Worm (Caenorhabditis elegans) whole organism, L1 larva: Measurements from ENCODE around the gene mrpl-44.

Source experiments
- C34B4.2 ChIP-seq: sonication (generic microtip); optimal IDR thresholded peaks from 2 replicates; lab custom pipeline; 2017; ENCODE audit warnings: mild to moderate bottlenecking, missing genetic modification characterization, missing compliant biosample characterization
- F16B12.6 ChIP-seq: fragments of 150-350 bp; optimal IDR thresholded peaks from 2 replicates; lab custom pipeline; 2014; ENCODE audit warnings: missing biosample characterization, missing genetic modification characterization
- Y116A8C.19 ChIP-seq: sonication (generic microtip); optimal IDR thresholded peaks from 2 replicates; lab custom pipeline; 2016; ENCODE audit warnings: missing compliant biosample characterization, missing genetic modification characterization, borderline replicate concordance
- aha-1 ChIP-seq: fragments of 150-350 bp; optimal IDR thresholded peaks from 2 replicates; lab custom pipeline; 2014; ENCODE audit warnings: missing biosample characterization, missing genetic modification characterization
- alr-1 ChIP-seq: fragments of 200-800 bp; sonication (Bioruptor generic); optimal IDR thresholded peaks from 2 replicates; lab custom pipeline; 2018; ENCODE audit warnings: borderline replicate concordance, mild to moderate bottlenecking, missing genetic modification characterization, missing compliant biosample characterization
- aly-2 ChIP-seq: fragments of 150-350 bp; optimal IDR thresholded peaks from 2 replicates; lab custom pipeline; 2014; ENCODE audit warnings: missing biosample characterization, missing genetic modification characterization
- ama-1 ChIP-seq: fragments of 150-350 bp; optimal IDR thresholded peaks from 2 replicates; lab custom pipeline; 2014
- blmp-1 ChIP-seq: fragments of 150-350 bp; optimal IDR thresholded peaks from 2 replicates; lab custom pipeline; 2014; ENCODE audit warnings: missing biosample characterization, missing genetic modification characterization
- ceh-63 ChIP-seq: fragments of 200-800 bp; sonication (Bioruptor generic); optimal IDR thresholded peaks from 2 replicates; lab custom pipeline; 2018; ENCODE audit warnings: mild to moderate bottlenecking, missing genetic modification characterization, missing compliant biosample characterization
- ceh-82 ChIP-seq, 3 experiments: fragments of 150-350 bp in 1 of 3; sonication (generic microtip) in 2 of 3; optimal IDR thresholded peaks; 2 replicates each; lab custom pipeline; 2014 to 2017; ENCODE audit warnings: missing biosample characterization in 3 of 3, missing genetic modification characterization in 3 of 3
- ceh-88 ChIP-seq: fragments of 200-800 bp; sonication (Bioruptor generic); IDR thresholded peaks from 2 replicates; pipeline ENCODE4 v1.3.6; 2022; ENCODE audit warnings: missing genetic modification characterization, missing compliant biosample characterization
- ces-1 ChIP-seq: fragments of 150-350 bp; optimal IDR thresholded peaks from 2 replicates; lab custom pipeline; 2014; ENCODE audit warnings: missing biosample characterization, missing genetic modification reagents, missing genetic modification characterization
- dpl-1 ChIP-seq, 3 experiments: fragments of 150-350 bp in 2 of 3; sonication (generic microtip) in 1 of 3; optimal IDR thresholded peaks; 2 replicates each; lab custom pipeline; 2014 to 2017; ENCODE audit warnings: missing biosample characterization in 3 of 3, missing genetic modification characterization in 3 of 3, missing genetic modification reagents in 3 of 3
- dsc-1 ChIP-seq: sonication (generic microtip); optimal IDR thresholded peaks from 2 replicates; lab custom pipeline; 2016; ENCODE audit warnings: mild to moderate bottlenecking, missing genetic modification characterization, missing compliant biosample characterization
- efl-1 ChIP-seq, 4 experiments: fragments of 150-350 bp; optimal IDR thresholded peaks in 3 of 4; peaks in 1 of 4; 1 replicate in 1 of 4; 2 replicates in 3 of 4; lab custom pipeline; 2014; ENCODE audit warnings: missing biosample characterization in 2 of 4, missing genetic modification characterization in 2 of 4, missing genetic modification reagents in 2 of 4
- efl-3 ChIP-seq: fragments of 200-800 bp; sonication (Bioruptor generic); optimal IDR thresholded peaks from 2 replicates; lab custom pipeline; 2018; ENCODE audit warnings: mild to moderate bottlenecking, missing genetic modification characterization, missing compliant biosample characterization
- egl-13 ChIP-seq: sonication (generic microtip); optimal IDR thresholded peaks from 2 replicates; lab custom pipeline; 2016; ENCODE audit warnings: missing genotype, missing genetic modification reagents, missing genetic modification characterization, missing compliant biosample characterization
- elt-2 ChIP-seq: sonication (generic microtip); optimal IDR thresholded peaks from 2 replicates; lab custom pipeline; 2016; ENCODE audit warnings: missing genetic modification characterization, mild to moderate bottlenecking, inconsistent platforms, missing compliant biosample characterization, missing genetic modification reagents
- fkh-8 ChIP-seq: sonication (generic microtip); optimal IDR thresholded peaks from 2 replicates; lab custom pipeline; 2016; ENCODE audit warnings: mild to moderate bottlenecking, missing genetic modification characterization, missing compliant biosample characterization
- fos-1 ChIP-seq: fragments of 150-350 bp; optimal IDR thresholded peaks from 2 replicates; lab custom pipeline; 2014; ENCODE audit warnings: missing biosample characterization, missing genetic modification characterization
- grh-1 ChIP-seq: fragments of 200-800 bp; sonication (Bioruptor generic); IDR thresholded peaks from 2 replicates; pipeline ENCODE4 v1.3.6; 2022; ENCODE audit warnings: missing genetic modification reagents, missing genetic modification characterization, missing compliant biosample characterization
- hlh-17 ChIP-seq: fragments of 200-800 bp; sonication (Bioruptor generic); optimal IDR thresholded peaks from 2 replicates; lab custom pipeline; 2018; ENCODE audit warnings: missing genetic modification characterization, mild to moderate bottlenecking, missing compliant biosample characterization, moderate library complexity, borderline replicate concordance
- jun-1 ChIP-seq: fragments of 150-350 bp; optimal IDR thresholded peaks from 2 replicates; lab custom pipeline; 2014; ENCODE audit warnings: missing biosample characterization, missing genetic modification reagents, missing genetic modification characterization
- lin-13 ChIP-seq: fragments of 150-350 bp; optimal IDR thresholded peaks from 2 replicates; lab custom pipeline; 2014; ENCODE audit warnings: missing biosample characterization, missing genetic modification reagents, missing genetic modification characterization
- lin-14 ChIP-seq: fragments of 200-800 bp; sonication (Bioruptor generic); optimal IDR thresholded peaks from 2 replicates; lab custom pipeline; 2018; ENCODE audit warnings: mild to moderate bottlenecking, missing genetic modification characterization, moderate library complexity, missing compliant biosample characterization
- lin-35 ChIP-seq, 2 experiments: fragments of 150-350 bp; optimal IDR thresholded peaks; 2 replicates each; lab custom pipeline; 2014; ENCODE audit warnings: missing biosample characterization in 2 of 2, missing genetic modification characterization in 2 of 2, missing genetic modification reagents in 2 of 2
- lsy-2 ChIP-seq, 2 experiments: fragments of 150-350 bp; optimal IDR thresholded peaks; 2 replicates each; lab custom pipeline; 2014; ENCODE audit warnings: missing biosample characterization in 2 of 2, missing genetic modification characterization in 2 of 2
- mab-9 ChIP-seq: fragments of 200-800 bp; sonication (Bioruptor generic); IDR thresholded peaks from 2 replicates; pipeline ENCODE4 v1.3.6; 2022; ENCODE audit warnings: missing genetic modification reagents, missing genetic modification characterization, missing compliant biosample characterization
- mep-1 ChIP-seq: fragments of 150-350 bp; optimal IDR thresholded peaks from 2 replicates; lab custom pipeline; 2014; ENCODE audit warnings: missing biosample characterization, missing genetic modification characterization
- nhr-19 ChIP-seq: fragments of 200-800 bp; sonication (Bioruptor generic); conservative IDR thresholded peaks from 2 replicates; pipeline ENCODE4 v1.3.6; 2022; ENCODE audit warnings: missing genetic modification characterization, missing compliant biosample characterization
- nhr-20 ChIP-seq: sonication (generic microtip); optimal IDR thresholded peaks from 2 replicates; lab custom pipeline; 2016; ENCODE audit warnings: mild to moderate bottlenecking, missing genetic modification characterization, missing compliant biosample characterization
- nhr-47 ChIP-seq: sonication (generic microtip); optimal IDR thresholded peaks from 2 replicates; lab custom pipeline; 2016; ENCODE audit warnings: mild to moderate bottlenecking, missing genetic modification characterization, moderate library complexity, missing compliant biosample characterization
- nhr-71 ChIP-seq: sonication (generic microtip); optimal IDR thresholded peaks from 2 replicates; lab custom pipeline; 2016; ENCODE audit warnings: mild to moderate bottlenecking, missing genetic modification characterization, moderate library complexity, missing compliant biosample characterization
- nhr-76 ChIP-seq: sonication (generic microtip); optimal IDR thresholded peaks from 2 replicates; lab custom pipeline; 2017; ENCODE audit warnings: missing biosample characterization, missing genetic modification characterization
- nhr-77 ChIP-seq: fragments of 150-350 bp; optimal IDR thresholded peaks from 2 replicates; lab custom pipeline; 2014; ENCODE audit warnings: missing biosample characterization, missing genetic modification characterization
- nhr-85 ChIP-seq: sonication (generic microtip); peaks from one replicate; lab custom pipeline; 2016; ENCODE audit warnings: missing genetic modification characterization, inconsistent platforms, missing compliant biosample characterization
- pag-3 ChIP-seq: sonication (generic microtip); optimal IDR thresholded peaks from 2 replicates; lab custom pipeline; 2017; ENCODE audit warnings: missing genetic modification characterization, mild to moderate bottlenecking, missing compliant biosample characterization, antibody characterized with exemption, borderline replicate concordance; ENCODE audit not compliant: insufficient read depth
- pax-3 ChIP-seq: fragments of 200-800 bp; sonication (Bioruptor generic); optimal IDR thresholded peaks from 2 replicates; lab custom pipeline; 2018; ENCODE audit warnings: mild to moderate bottlenecking, missing genetic modification characterization, moderate library complexity, missing compliant biosample characterization
- pqm-1 ChIP-seq: sonication (generic microtip); optimal IDR thresholded peaks from 3 replicates; lab custom pipeline; 2017; ENCODE audit warnings: missing biosample characterization, missing genetic modification characterization
- rnt-1 ChIP-seq: sonication (generic microtip); optimal IDR thresholded peaks from 2 replicates; lab custom pipeline; 2016; ENCODE audit warnings: mild to moderate bottlenecking, missing genetic modification characterization, moderate library complexity, missing compliant biosample characterization
- skn-1 ChIP-seq: fragments of 150-350 bp; optimal IDR thresholded peaks from 2 replicates; lab custom pipeline; 2014; ENCODE audit warnings: missing biosample characterization, missing genetic modification characterization
- snu-23 ChIP-seq: sonication (generic microtip); optimal IDR thresholded peaks from 2 replicates; lab custom pipeline; 2016; ENCODE audit warnings: missing genetic modification characterization, missing compliant biosample characterization
- swsn-7 ChIP-seq: sonication (generic microtip); optimal IDR thresholded peaks from 2 replicates; lab custom pipeline; 2016; ENCODE audit warnings: missing genetic modification characterization, missing compliant biosample characterization
- tbx-2 ChIP-seq: sonication (generic microtip); optimal IDR thresholded peaks from 2 replicates; lab custom pipeline; 2016; ENCODE audit warnings: missing genetic modification characterization, missing compliant biosample characterization
- unc-130 ChIP-seq: fragments of 150-350 bp; optimal IDR thresholded peaks from 2 replicates; lab custom pipeline; 2017; ENCODE audit warnings: missing biosample characterization, missing genetic modification characterization, inconsistent platforms
- unc-30 ChIP-seq: sonication (generic microtip); optimal IDR thresholded peaks from 2 replicates; lab custom pipeline; 2017; ENCODE audit warnings: missing biosample characterization, missing genetic modification characterization
- xbp-1 ChIP-seq: sonication (generic microtip); optimal IDR thresholded peaks from 2 replicates; lab custom pipeline; 2016; ENCODE audit warnings: missing genetic modification characterization, missing compliant biosample characterization
- ztf-11 ChIP-seq, 2 experiments: sonication (generic microtip); optimal IDR thresholded peaks; 2 replicates each; lab custom pipeline; 2016 to 2017; ENCODE audit warnings: missing genetic modification characterization in 2 of 2, missing biosample characterization in 1 of 2, missing compliant biosample characterization in 1 of 2
- ztf-4 ChIP-seq: fragments of 150-350 bp; optimal IDR thresholded peaks from 2 replicates; lab custom pipeline; 2014; ENCODE audit warnings: missing biosample characterization, missing genetic modification characterization

The mrpl-44 gene

DNA sequence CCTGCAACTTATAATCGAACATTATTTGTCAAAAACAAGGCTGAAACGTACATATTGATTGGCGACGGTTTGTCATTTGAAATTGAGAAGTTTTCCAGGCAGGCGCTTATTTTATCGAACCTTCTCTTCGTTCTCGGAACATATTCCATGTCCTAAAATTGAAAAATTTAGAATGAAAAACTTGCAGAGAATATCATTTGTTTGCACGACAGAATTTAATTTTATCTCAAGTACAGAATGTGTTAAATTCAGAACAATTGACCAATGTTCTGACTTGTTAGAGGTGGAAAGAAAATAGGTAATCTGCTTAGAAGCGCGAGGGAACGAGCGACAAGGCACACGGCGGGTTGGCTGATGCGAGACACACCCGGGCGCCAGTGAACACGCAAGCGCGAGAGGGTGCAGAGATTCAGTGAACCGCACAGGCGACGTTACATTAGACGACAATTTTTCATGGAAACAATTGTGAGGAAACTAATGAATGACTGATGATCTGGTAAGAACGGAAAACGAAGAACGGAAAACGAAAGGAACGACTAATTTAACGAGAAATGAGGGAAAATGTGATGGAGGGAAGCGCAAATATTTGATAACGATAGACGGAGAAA lies 36.7 kb downstream of the mrpl-44 start:
- TF ChIP-seq aha-1 (tag; lab: Kevin White, UChicago), result no peak
- TF ChIP-seq ama-1 (lab: Kevin White, UChicago), result peak; percentile 28
- TF ChIP-seq swsn-7 (tag; lab: Kevin White, UChicago), result peak; percentile 30
- TF ChIP-seq egl-13 (tag; lab: Kevin White, UChicago), result peak; percentile 23
- peak; percentile 17 for TF ChIP-seq lin-13
- peak; percentile 49 for TF ChIP-seq rnt-1 (tag; lab: Kevin White, UChicago)
- TF ChIP-seq nhr-47, result peak; percentile 39
- no peak for TF ChIP-seq hlh-17 (GFP tag; lab: Kevin White, UChicago)
- peak; percentile 43 for TF ChIP-seq nhr-19 (GFP tag; lab: Robert Waterston, UW)
- peak; percentile 66 for TF ChIP-seq fkh-8 (tag; lab: Kevin White, UChicago)
- TF ChIP-seq mab-9 (GFP tag; lab: Robert Waterston, UW), result peak; percentile 62
- peak; percentile 42 for TF ChIP-seq dsc-1
- peak; percentile 52 for TF ChIP-seq mep-1 (tag; lab: Kevin White, UChicago)
- peak; percentile 72 for TF ChIP-seq snu-23 (GFP tag; lab: Kevin White, UChicago)
- TF ChIP-seq nhr-77 (tag; lab: Kevin White, UChicago), result no peak
- TF ChIP-seq xbp-1 (tag; lab: Kevin White, UChicago), result peak; percentile 49
- peak; percentile 57 for TF ChIP-seq nhr-20 (tag; lab: Kevin White, UChicago)
- TF ChIP-seq unc-130, result peak; percentile 48
- TF ChIP-seq tbx-2 (tag; lab: Kevin White, UChicago), result peak; percentile 36
- peak; percentile 58 for TF ChIP-seq nhr-71
- peak; percentile 6 for TF ChIP-seq pag-3 (tag; lab: Kevin White, UChicago)
- TF ChIP-seq ztf-11 (tag; optimal IDR thresholded peaks at IDR 0.05; lab: Kevin White, UChicago), result no peak
- TF ChIP-seq Y116A8C.19 (tag; lab: Kevin White, UChicago), result no peak
- peak; percentile 31 for TF ChIP-seq blmp-1 (tag; lab: Kevin White, UChicago)
- peak; percentile 1 for TF ChIP-seq ztf-4 (tag; lab: Kevin White, UChicago)
- peak; percentile 41; the same call in 1 of the 2 replicates for TF ChIP-seq ceh-88 (GFP tag; lab: Robert Waterston, UW)
- peak in 2 of 3 experiments; percentile 36 to 58 for TF ChIP-seq ceh-82 (tag; optimal IDR thresholded peaks at IDR 0.05; lab: Kevin White, UChicago)
- peak; percentile 34 to 47 for TF ChIP-seq lsy-2 (tag; optimal IDR thresholded peaks at IDR 0.05; lab: Kevin White, UChicago)
- peak; percentile 49 to 50 for TF ChIP-seq efl-1 (optimal IDR thresholded peaks at IDR 0.05; lab: Kevin White, UChicago)
- TF ChIP-seq efl-1 (GFP tag; optimal IDR thresholded peaks at IDR 0.05 in 1 of 2; lab: Kevin White, UChicago), result peak in 1 of 2 experiments; percentile 87
- peak; percentile 67 for TF ChIP-seq lin-14
- peak; percentile 50 for TF ChIP-seq skn-1 (tag; lab: Kevin White, UChicago)
- peak; percentile 34 to 43 for TF ChIP-seq lin-35 (GFP tag; optimal IDR thresholded peaks at IDR 0.05; lab: Kevin White, UChicago)
- no peak for TF ChIP-seq ceh-63 (GFP tag; lab: Kevin White, UChicago)
- TF ChIP-seq C34B4.2 (tag; lab: Kevin White, UChicago), result no peak
- no peak for TF ChIP-seq nhr-85 (tag; lab: Kevin White, UChicago)
- peak; percentile 7 for TF ChIP-seq aly-2 (tag; lab: Kevin White, UChicago)
- peak; percentile 60 for TF ChIP-seq F16B12.6
- TF ChIP-seq alr-1 (tag; lab: Kevin White, UChicago), result no peak

DNA sequence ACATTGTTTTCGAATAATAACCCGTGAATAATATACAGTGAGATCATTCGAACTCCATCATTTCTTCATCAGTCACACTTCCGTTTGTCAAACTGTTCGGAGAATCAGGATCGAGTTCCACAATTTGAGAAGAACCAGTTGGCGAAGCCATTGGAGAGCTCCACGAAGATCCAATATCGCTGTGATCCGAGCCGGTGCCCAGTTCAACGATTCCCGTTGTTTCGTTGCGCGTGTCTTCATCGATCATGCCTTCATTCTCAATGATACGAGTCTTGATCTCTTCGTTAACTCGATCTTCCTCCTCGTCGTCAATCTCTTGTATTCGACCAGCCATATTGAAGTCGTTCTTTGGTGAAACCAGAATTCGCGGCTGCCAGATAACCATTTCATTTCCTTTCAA lies 37.5 kb downstream of the mrpl-44 start:
- TF ChIP-seq nhr-76 (tag; lab: Kevin White, UChicago) (no peak), lin-35 (GFP tag; optimal IDR thresholded peaks at IDR 0.05; lab: Kevin White, UChicago) (no peak), egl-13 (tag; lab: Kevin White, UChicago) (no peak), C34B4.2 (tag; lab: Kevin White, UChicago) (no peak), fos-1 (tag; lab: Kevin White, UChicago) (no peak), ceh-63 (GFP tag; lab: Kevin White, UChicago) (peak; percentile 4), unc-30 (tag; lab: Kevin White, UChicago) (no peak), unc-130 (no peak), nhr-71 (no peak), pax-3 (no peak), elt-2 (tag; lab: Kevin White, UChicago) (no peak), grh-1 (GFP tag; lab: Robert Waterston, UW) (0 out of 2 replicates have a peak, but pooled peaks have one; percentile 4), ces-1 (GFP tag; lab: Kevin White, UChicago) (no peak), efl-1 (optimal IDR thresholded peaks at IDR 0.05; lab: Kevin White, UChicago) (no peak), efl-1 (GFP tag; optimal IDR thresholded peaks at IDR 0.05 in 1 of 2; lab: Kevin White, UChicago) (peak in 1 of 2 experiments; percentile 92), skn-1 (tag; lab: Kevin White, UChicago) (no peak), xbp-1 (tag; lab: Kevin White, UChicago) (no peak), efl-3 (GFP tag; lab: Kevin White, UChicago) (no peak), dpl-1 (GFP tag; optimal IDR thresholded peaks at IDR 0.05; lab: Kevin White, UChicago) (no peak), ztf-4 (tag; lab: Kevin White, UChicago) (no peak), pqm-1 (tag; lab: Kevin White, UChicago) (no peak), jun-1 (no peak), nhr-77 (tag; lab: Kevin White, UChicago) (no peak)
- TF ChIP-seq, all 84 proteins: peak for 3
